Worm (Caenorhabditis elegans) whole organism, L4 larva: ENCODE data around the gene F02D8.1.

Source experiments
- fkh-10 ChIP-seq: fragments of 150-350 bp; optimal IDR thresholded peaks from 2 replicates; lab custom pipeline; 2014; ENCODE audit warnings: missing biosample characterization, missing genetic modification reagents, missing genetic modification characterization
- skn-1 ChIP-seq: fragments of 150-350 bp; optimal IDR thresholded peaks from 2 replicates; lab custom pipeline; 2014; ENCODE audit warnings: missing biosample characterization, missing genetic modification characterization

ce11 chrV:15012542-15013301, 34.2 kb upstream of the F02D8.1 start:
- TF ChIP-seq skn-1, result no peak
- no peak for TF ChIP-seq fkh-10 (GFP tag; lab: Kevin White, UChicago)
